Worm (Caenorhabditis elegans) whole organism, L4 larva: Measurements from ENCODE around the gene C24G6.8.

ENCODE experiments used
- D1046.2 ChIP-seq: fragments of 200-800 bp; sonication (Bioruptor generic); IDR thresholded peaks from 2 replicates; pipeline ENCODE4 v1.3.6; 2022; ENCODE audit warnings: missing genetic modification characterization, missing compliant biosample characterization
- F44E2.7 ChIP-seq: fragments of 200-800 bp; sonication (Bioruptor generic); IDR thresholded peaks from 2 replicates; pipeline ENCODE4 v2.1.2; 2022; ENCODE audit warnings: missing genetic modification characterization, missing compliant biosample characterization
- R02D3.7 ChIP-seq: fragments of 150-350 bp; sonication (generic microtip); optimal IDR thresholded peaks from 3 replicates; lab custom pipeline; 2014; ENCODE audit warnings: missing biosample characterization, missing genetic modification characterization
- T26A8.4 ChIP-seq: fragments of 200-800 bp; sonication (Bioruptor generic); IDR thresholded peaks from 2 replicates; pipeline ENCODE4 v1.3.6; 2022; ENCODE audit warnings: missing genetic modification characterization, missing compliant biosample characterization
- Y105C5A.15 ChIP-seq: fragments of 200-800 bp; sonication (Bioruptor generic); IDR thresholded peaks from 2 replicates; pipeline ENCODE4 v1.3.6; 2022; ENCODE audit warnings: missing genetic modification characterization, missing compliant biosample characterization
- Y5F2A.4 ChIP-seq: fragments of 200-800 bp; sonication (Bioruptor generic); optimal IDR thresholded peaks from 2 replicates; lab custom pipeline; 2018; ENCODE audit warnings: mild to moderate bottlenecking, missing genetic modification characterization, missing compliant biosample characterization
- ZK546.5 ChIP-seq, 2 experiments: sonication (generic microtip); optimal IDR thresholded peaks; 2 replicates each; lab custom pipeline; 2017; ENCODE audit warnings: missing biosample characterization in 2 of 2, missing genetic modification characterization in 2 of 2
- aha-1 ChIP-seq: fragments of 150-350 bp; peaks from one replicate; lab custom pipeline; 2014; ENCODE audit warnings: missing biosample characterization, missing genetic modification characterization
- ceh-20 ChIP-seq: fragments of 200-800 bp; sonication (Bioruptor generic); IDR thresholded peaks from 2 replicates; pipeline ENCODE4 v1.3.6; 2022; ENCODE audit warnings: missing genetic modification reagents, missing genetic modification characterization, missing compliant biosample characterization
- ceh-28 ChIP-seq: fragments of 150-350 bp; optimal IDR thresholded peaks from 2 replicates; lab custom pipeline; 2014; ENCODE audit warnings: missing biosample characterization, missing genetic modification reagents, missing genetic modification characterization
- ceh-44 ChIP-seq: fragments of 200-800 bp; sonication (Bioruptor generic); IDR thresholded peaks from 2 replicates; pipeline ENCODE4 v1.3.6; 2022; ENCODE audit warnings: missing genetic modification reagents, missing genetic modification characterization, missing compliant biosample characterization
- cey-2 ChIP-seq: sonication (generic microtip); optimal IDR thresholded peaks from 3 replicates; lab custom pipeline; 2017; ENCODE audit warnings: missing genetic modification characterization, mild to moderate bottlenecking, missing compliant biosample characterization, antibody characterized with exemption, borderline replicate concordance; ENCODE audit not compliant: insufficient read depth
- daf-16 ChIP-seq, 3 experiments: sonication (generic microtip); optimal IDR thresholded peaks; 2 replicates each; lab custom pipeline; 2016 to 2017; ENCODE audit warnings: missing genetic modification characterization in 3 of 3, missing genetic modification reagents in 3 of 3, mild to moderate bottlenecking in 2 of 3, missing compliant biosample characterization in 2 of 3, missing biosample characterization in 1 of 3, moderate library complexity in 1 of 3
- daf-8 ChIP-seq: fragments of 200-800 bp; sonication (Bioruptor generic); IDR thresholded peaks from 2 replicates; pipeline ENCODE4 v1.3.6; 2022; ENCODE audit warnings: missing genetic modification characterization, missing compliant biosample characterization
- dmd-6 ChIP-seq: fragments of 200-800 bp; sonication (Bioruptor generic); IDR thresholded peaks from 2 replicates; pipeline ENCODE4 v1.3.6; 2022; ENCODE audit warnings: missing genetic modification reagents, missing genetic modification characterization, missing compliant biosample characterization
- dpl-1 ChIP-seq: fragments of 150-350 bp; optimal IDR thresholded peaks from 2 replicates; lab custom pipeline; 2014; ENCODE audit warnings: missing biosample characterization, missing genetic modification reagents, missing genetic modification characterization
- duxl-1 ChIP-seq: sonication (generic microtip); optimal IDR thresholded peaks from 2 replicates; lab custom pipeline; 2016; ENCODE audit warnings: mild to moderate bottlenecking, missing genetic modification characterization, moderate library complexity, missing compliant biosample characterization; ENCODE audit not compliant: poor library complexity
- dve-1 ChIP-seq: sonication (generic microtip); optimal IDR thresholded peaks from 2 replicates; lab custom pipeline; 2017; ENCODE audit warnings: antibody characterized with exemption, mild to moderate bottlenecking, missing genetic modification characterization, missing compliant biosample characterization; ENCODE audit not compliant: insufficient read depth
- egl-27 ChIP-seq: sonication (generic microtip); optimal IDR thresholded peaks from 3 replicates; lab custom pipeline; 2017; ENCODE audit warnings: missing biosample characterization, missing genetic modification reagents, missing genetic modification characterization
- egl-43 ChIP-seq: fragments of 200-800 bp; sonication (Bioruptor generic); IDR thresholded peaks from 2 replicates; pipeline ENCODE4 v1.3.6; 2022; ENCODE audit warnings: missing genetic modification reagents, missing genetic modification characterization, missing compliant biosample characterization
- hif-1 ChIP-seq, 2 experiments: sonication (generic microtip); optimal IDR thresholded peaks; 2 replicates each; lab custom pipeline; 2016 to 2017; ENCODE audit warnings: missing compliant biosample characterization in 2 of 2, missing genetic modification characterization in 2 of 2, missing genetic modification reagents in 2 of 2, missing genotype in 2 of 2, mild to moderate bottlenecking in 1 of 2
- hlh-11 ChIP-seq: fragments of 200-800 bp; sonication (Bioruptor generic); optimal IDR thresholded peaks from 2 replicates; lab custom pipeline; 2018; ENCODE audit warnings: mild to moderate bottlenecking, missing genetic modification characterization, missing compliant biosample characterization
- hlh-30 ChIP-seq: sonication (generic microtip); optimal IDR thresholded peaks from 2 replicates; lab custom pipeline; 2017; ENCODE audit warnings: antibody characterized with exemption, mild to moderate bottlenecking, missing genetic modification characterization, missing compliant biosample characterization; ENCODE audit not compliant: insufficient read depth
- hmg-1.1 ChIP-seq: fragments of 200-800 bp; sonication (Bioruptor generic); IDR thresholded peaks from 2 replicates; pipeline ENCODE4 v1.3.6; 2022; ENCODE audit warnings: missing genetic modification reagents, missing genetic modification characterization, missing compliant biosample characterization
- lsy-2 ChIP-seq, 2 experiments: fragments of 150-350 bp in 1 of 2; sonication (generic microtip) in 1 of 2; optimal IDR thresholded peaks; 2 replicates each; lab custom pipeline; 2014 to 2017; ENCODE audit warnings: missing biosample characterization in 2 of 2, missing genetic modification characterization in 2 of 2
- madf-5 ChIP-seq, 2 experiments: fragments of 200-800 bp; sonication (Bioruptor generic); IDR thresholded peaks; 2 replicates each; pipeline ENCODE4 v1.3.6; 2022; ENCODE audit warnings: missing compliant biosample characterization in 2 of 2, missing genetic modification characterization in 2 of 2
- madf-9 ChIP-seq: fragments of 200-800 bp; sonication (Bioruptor generic); conservative IDR thresholded peaks from 2 replicates; pipeline ENCODE4 v1.3.6; 2022; ENCODE audit warnings: missing genetic modification reagents, missing genetic modification characterization, missing compliant biosample characterization
- mep-1 ChIP-seq: fragments of 150-350 bp; sonication (generic microtip); optimal IDR thresholded peaks from 3 replicates; lab custom pipeline; 2014; ENCODE audit warnings: missing biosample characterization, missing genetic modification characterization
- mes-2 ChIP-seq: sonication (generic microtip); optimal IDR thresholded peaks from 2 replicates; lab custom pipeline; 2016; ENCODE audit warnings: missing genotype, mild to moderate bottlenecking, missing genetic modification characterization, missing compliant biosample characterization; ENCODE audit not compliant: poor library complexity, severe bottlenecking
- mxl-3 ChIP-seq: fragments of 200-800 bp; sonication (Bioruptor generic); optimal IDR thresholded peaks from 2 replicates; lab custom pipeline; 2018; ENCODE audit warnings: mild to moderate bottlenecking, missing genetic modification characterization, missing compliant biosample characterization
- nhr-10 ChIP-seq: fragments of 150-350 bp; optimal IDR thresholded peaks from 2 replicates; lab custom pipeline; 2014; ENCODE audit warnings: missing biosample characterization, missing genetic modification characterization
- nhr-11 ChIP-seq: fragments of 150-350 bp; optimal IDR thresholded peaks from 2 replicates; lab custom pipeline; 2014; ENCODE audit warnings: missing biosample characterization, missing genetic modification characterization
- nhr-28 ChIP-seq: fragments of 150-350 bp; optimal IDR thresholded peaks from 2 replicates; lab custom pipeline; 2014; ENCODE audit warnings: missing biosample characterization, missing genetic modification characterization
- nhr-48 ChIP-seq: sonication (generic microtip); optimal IDR thresholded peaks from 2 replicates; lab custom pipeline; 2016; ENCODE audit warnings: mild to moderate bottlenecking, missing genetic modification characterization, missing compliant biosample characterization
- nhr-6 ChIP-seq: fragments of 150-350 bp; optimal IDR thresholded peaks from 2 replicates; lab custom pipeline; 2014; ENCODE audit warnings: missing biosample characterization, missing genetic modification characterization
- nhr-76 ChIP-seq: fragments of 150-350 bp; optimal IDR thresholded peaks from 2 replicates; lab custom pipeline; 2014; ENCODE audit warnings: missing biosample characterization, missing genetic modification characterization
- pqm-1 ChIP-seq: sonication (generic microtip); optimal IDR thresholded peaks from 2 replicates; lab custom pipeline; 2017; ENCODE audit warnings: missing biosample characterization, missing genetic modification characterization
- rbr-2 ChIP-seq: sonication (generic microtip); optimal IDR thresholded peaks from 2 replicates; lab custom pipeline; 2016; ENCODE audit warnings: missing genotype, missing genetic modification characterization, missing compliant biosample characterization
- sdz-12 ChIP-seq: fragments of 200-800 bp; sonication (Bioruptor generic); optimal IDR thresholded peaks from 2 replicates; lab custom pipeline; 2018; ENCODE audit warnings: mild to moderate bottlenecking, missing genetic modification characterization, missing compliant biosample characterization
- set-16 ChIP-seq: fragments of 200-800 bp; sonication (Bioruptor generic); IDR thresholded peaks from 2 replicates; pipeline ENCODE4 v1.3.6; 2022; ENCODE audit warnings: missing genetic modification reagents, missing genetic modification characterization, missing compliant biosample characterization
- skn-1 ChIP-seq: fragments of 150-350 bp; optimal IDR thresholded peaks from 2 replicates; lab custom pipeline; 2014; ENCODE audit warnings: missing biosample characterization, missing genetic modification characterization
- tag-97 ChIP-seq: fragments of 200-800 bp; sonication (Bioruptor generic); IDR thresholded peaks from 2 replicates; pipeline ENCODE4 v1.3.6; 2022; ENCODE audit warnings: missing genetic modification characterization, missing compliant biosample characterization
- vab-7 ChIP-seq: fragments of 200-800 bp; sonication (Bioruptor generic); IDR thresholded peaks from 2 replicates; pipeline ENCODE4 v1.3.6; 2022; ENCODE audit warnings: missing genetic modification reagents, missing genetic modification characterization, missing compliant biosample characterization
- zfp-2 ChIP-seq: sonication (generic microtip); optimal IDR thresholded peaks from 2 replicates; lab custom pipeline; 2016; ENCODE audit warnings: mild to moderate bottlenecking, missing genetic modification characterization, missing compliant biosample characterization

C24G6.8 gene

ce11 chrV:5582308-5582707 is 46.6 kb upstream of the C24G6.8 start:
- TF ChIP-seq ceh-20 (no peak), duxl-1 (tag; lab: Kevin White, UChicago) (peak; percentile 7), madf-9 (GFP tag; lab: Robert Waterston, UW) (0 out of 2 replicates have a peak, but pooled peaks have one; percentile 28), F44E2.7 (GFP tag; lab: Robert Waterston, UW) (no peak), lsy-2 (tag; optimal IDR thresholded peaks at IDR 0.05; lab: Kevin White, UChicago) (peak in 1 of 2 experiments; percentile 19), mxl-3 (GFP tag; lab: Kevin White, UChicago) (no peak), egl-43 (0 out of 2 replicates have a peak, but pooled peaks have one; percentile 38), sdz-12 (GFP tag; lab: Kevin White, UChicago) (no peak), cey-2 (tag; lab: Kevin White, UChicago) (no peak), D1046.2 (GFP tag; lab: Robert Waterston, UW) (no peak), tag-97 (GFP tag; lab: Robert Waterston, UW) (no peak), skn-1 (no peak), nhr-6 (tag; lab: Kevin White, UChicago) (no peak), set-16 (GFP tag; lab: Robert Waterston, UW) (no peak), ceh-44 (no peak), nhr-48 (tag; lab: Kevin White, UChicago) (peak; percentile 12), T26A8.4 (no peak), hlh-11 (tag; lab: Kevin White, UChicago) (no peak), rbr-2 (tag; lab: Kevin White, UChicago) (peak; percentile 10), nhr-76 (no peak), R02D3.7 (tag; lab: Kevin White, UChicago) (no peak)
- TF ChIP-seq, all 104 proteins: peak for 6

ce11 chrV:5581312-5581711 is 45.6 kb upstream of the C24G6.8 start, which contains the start of gene klc-2:
klc-2 (minus strand) TSS chrV:5581412.
- TF ChIP-seq T26A8.4: no peak
- no peak for TF ChIP-seq nhr-10 (tag; lab: Kevin White, UChicago)
- TF ChIP-seq nhr-28: no peak
- TF ChIP-seq hlh-11 (tag; lab: Kevin White, UChicago): no peak
- no peak for TF ChIP-seq ZK546.5 (tag; optimal IDR thresholded peaks at IDR 0.05; lab: Kevin White, UChicago)
- no peak for TF ChIP-seq egl-27
- no peak for TF ChIP-seq zfp-2 (tag; lab: Kevin White, UChicago)

DNA sequence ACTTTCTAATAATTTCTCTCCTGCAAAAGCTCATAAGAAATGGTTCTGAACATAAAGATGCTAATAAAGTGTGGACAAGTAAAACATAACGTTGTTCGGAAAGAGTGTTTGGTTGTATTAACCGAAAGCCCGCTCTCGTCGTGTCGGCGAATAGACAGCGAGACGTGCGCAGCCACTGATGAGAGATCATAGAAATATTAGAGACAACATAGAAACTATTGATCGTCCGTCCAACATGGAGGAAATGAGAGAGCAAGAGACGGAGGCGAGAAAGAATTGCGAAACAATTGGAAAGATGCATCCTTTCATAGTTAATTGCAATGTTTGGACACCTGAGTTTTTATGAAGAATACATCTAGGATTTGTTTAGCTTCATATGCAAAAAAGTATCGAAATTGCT is 44.8 kb upstream of the C24G6.8 start:
- TF ChIP-seq hlh-11 (tag; lab: Kevin White, UChicago) (peak; percentile 40), rbr-2 (tag; lab: Kevin White, UChicago) (peak; percentile 48), nhr-28 (peak; percentile 49), pqm-1 (tag; lab: Kevin White, UChicago) (no peak), mep-1 (tag; lab: Kevin White, UChicago) (peak; percentile 71), daf-16 (GFP tag; optimal IDR thresholded peaks at IDR 0.05; lab: Kevin White, UChicago) (no peak), daf-16 (tag; optimal IDR thresholded peaks at IDR 0.05; lab: Kevin White, UChicago) (peak; percentile 62), egl-43 (no peak), Y105C5A.15 (GFP tag; lab: Robert Waterston, UW) (no peak), Y5F2A.4 (no peak), hlh-30 (tag; lab: Kevin White, UChicago) (peak; percentile 41), aha-1 (tag; lab: Kevin White, UChicago) (peak; percentile 76), dmd-6 (no peak), dve-1 (tag; lab: Kevin White, UChicago) (peak; percentile 71), hmg-1.1 (GFP tag; lab: Robert Waterston, UW) (peak; percentile 73), daf-8 (GFP tag; lab: Robert Waterston, UW) (no peak), nhr-11 (tag; lab: Kevin White, UChicago) (peak; percentile 3), vab-7 (GFP tag; lab: Robert Waterston, UW) (no peak), lsy-2 (tag; optimal IDR thresholded peaks at IDR 0.05; lab: Kevin White, UChicago) (peak; percentile 41 to 81), mxl-3 (GFP tag; lab: Kevin White, UChicago) (peak; percentile 46), mes-2 (peak; percentile 71), nhr-6 (tag; lab: Kevin White, UChicago) (peak; percentile 24), madf-5 (GFP tag; IDR thresholded peaks at IDR 0.05; lab: Robert Waterston, UW) (no peak), ceh-28 (tag; lab: Kevin White, UChicago) (peak; percentile 58), dpl-1 (peak; percentile 43), hif-1 (tag; optimal IDR thresholded peaks at IDR 0.05; lab: Kevin White, UChicago) (peak in 1 of 2 experiments; percentile 13)
